Worm (Caenorhabditis elegans): Measurements from ENCODE around the gene F45D11.5.
"Not testable (repeated sequence)": the region's sequence is repeated elsewhere in the genome, so short reads cannot be mapped to it uniquely, and the experiment has no call there.

DNA sequence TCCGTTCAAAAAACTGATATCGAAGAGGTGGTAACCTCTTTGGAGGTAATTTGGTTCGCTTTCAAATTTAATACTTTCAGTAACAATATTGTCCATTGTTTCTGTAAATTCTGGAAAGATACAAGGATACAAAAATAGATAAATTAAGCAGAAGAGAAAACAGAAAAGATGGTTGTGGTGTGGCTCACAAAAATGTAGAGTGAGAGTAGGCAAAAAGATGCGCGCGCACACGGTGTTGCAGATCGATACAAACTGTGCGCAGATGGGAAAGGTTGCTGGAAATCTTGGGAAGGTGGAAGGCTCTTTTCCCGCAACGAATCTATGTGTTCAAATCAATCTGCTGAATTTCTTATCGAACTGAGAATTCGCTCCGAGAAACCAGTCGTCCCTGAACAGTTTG lies 23.2 kb downstream of the F45D11.5 start, which contains the start of gene btb-11:
- TF ChIP-seq him-1, dao-5, W03F9.2 (tag; optimal IDR thresholded peaks at IDR 0.05): not testable (repeated sequence)

Measured in whole organism, L4/young adult.